Worm (Caenorhabditis elegans) whole organism, L4 larva: ENCODE results near the gene C16A3.2.

Experiments
- ZK337.2 ChIP-seq: fragments of 200-800 bp; sonication (Bioruptor generic); IDR thresholded peaks from 2 replicates; pipeline ENCODE4 v1.3.6; 2022; ENCODE audit warnings: missing genetic modification reagents, missing genetic modification characterization, missing compliant biosample characterization
- ceh-62 ChIP-seq: sonication (generic microtip); optimal IDR thresholded peaks from 2 replicates; lab custom pipeline; 2017; ENCODE audit warnings: missing biosample characterization, missing genetic modification characterization
- ces-1 ChIP-seq: fragments of 150-350 bp; sonication (generic microtip); optimal IDR thresholded peaks from 4 replicates; lab custom pipeline; 2014; ENCODE audit warnings: missing biosample characterization, missing genetic modification reagents, missing genetic modification characterization
- egl-27 ChIP-seq: sonication (generic microtip); optimal IDR thresholded peaks from 3 replicates; lab custom pipeline; 2017; ENCODE audit warnings: missing biosample characterization, missing genetic modification reagents, missing genetic modification characterization
- hif-1 ChIP-seq, 2 experiments: sonication (generic microtip); optimal IDR thresholded peaks; 2 replicates each; lab custom pipeline; 2016 to 2017; ENCODE audit warnings: missing compliant biosample characterization in 2 of 2, missing genetic modification characterization in 2 of 2, missing genetic modification reagents in 2 of 2, missing genotype in 2 of 2, mild to moderate bottlenecking in 1 of 2
- lin-13 ChIP-seq: fragments of 150-350 bp; optimal IDR thresholded peaks from 2 replicates; lab custom pipeline; 2014; ENCODE audit warnings: missing biosample characterization, missing genetic modification reagents, missing genetic modification characterization
- lin-15B ChIP-seq: fragments of 150-350 bp; sonication (generic microtip); optimal IDR thresholded peaks from 3 replicates; lab custom pipeline; 2014; ENCODE audit warnings: missing biosample characterization, missing genetic modification characterization
- lin-39 ChIP-seq: fragments of 150-350 bp; optimal IDR thresholded peaks from 2 replicates; lab custom pipeline; 2014; ENCODE audit warnings: missing biosample characterization, missing genetic modification reagents, missing genetic modification characterization
- nhr-237 ChIP-seq: sonication (generic microtip); optimal IDR thresholded peaks from 2 replicates; lab custom pipeline; 2017; ENCODE audit warnings: missing biosample characterization, missing genetic modification characterization
- nhr-25 ChIP-seq: sonication (generic microtip); optimal IDR thresholded peaks from 2 replicates; lab custom pipeline; 2017; ENCODE audit warnings: missing genetic modification characterization, mild to moderate bottlenecking, missing compliant biosample characterization, antibody characterized with exemption, moderate library complexity, borderline replicate concordance; ENCODE audit not compliant: insufficient read depth
- nhr-28 ChIP-seq: fragments of 150-350 bp; optimal IDR thresholded peaks from 2 replicates; lab custom pipeline; 2014; ENCODE audit warnings: missing biosample characterization, missing genetic modification characterization

DNA sequence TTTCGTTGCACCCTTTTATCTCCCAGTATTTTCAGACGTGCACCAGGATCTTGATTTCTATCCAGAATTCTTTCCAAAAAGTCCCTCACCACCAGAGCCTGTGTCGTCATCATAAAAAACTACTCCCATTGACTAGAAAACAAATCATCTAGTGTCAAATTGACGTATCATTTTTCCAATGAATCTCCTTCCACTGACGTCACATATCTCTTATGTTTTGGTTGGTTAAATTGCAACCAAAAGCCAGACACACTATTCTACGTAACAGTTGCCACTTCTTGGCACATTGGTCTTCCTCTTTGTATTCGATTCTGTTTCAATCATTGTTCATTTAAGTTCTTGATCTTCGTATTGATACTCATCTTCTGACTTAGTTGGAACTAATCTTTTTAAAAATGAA lies 8.5 kb downstream of the C16A3.2 start:
- no peak for TF ChIP-seq egl-27 (tag; lab: Kevin White, UChicago)
- no peak for TF ChIP-seq lin-39 (tag; lab: Kevin White, UChicago)
- no peak for TF ChIP-seq nhr-28 (tag; lab: Kevin White, UChicago)
- TF ChIP-seq nhr-25 (tag; lab: Kevin White, UChicago), result no peak
- no peak for TF ChIP-seq ces-1 (GFP tag; lab: Kevin White, UChicago)
- TF ChIP-seq lin-13, result no peak
- no peak for TF ChIP-seq ceh-62
- no peak for TF ChIP-seq ZK337.2 (GFP tag; lab: Robert Waterston, UW)
- TF ChIP-seq hif-1 (tag; optimal IDR thresholded peaks at IDR 0.05; lab: Kevin White, UChicago), result no peak
- no peak for TF ChIP-seq nhr-237 (tag; lab: Kevin White, UChicago)
- no peak for TF ChIP-seq lin-15B (tag; lab: Kevin White, UChicago)
